Fruit fly (Drosophila melanogaster) whole organism, embryonic: ENCODE data around the gene CG32437.
A peak's percentile ranks its signal among the peaks of the same experiment; 100 is the strongest.

Experiments used
- Asciz ChIP-seq: fragments of 200-800 bp; sonication (Bioruptor generic); optimal IDR thresholded peaks from 2 replicates; lab custom pipeline; 2017; ENCODE audit warnings: missing biosample characterization, mild to moderate bottlenecking, missing genetic modification characterization, missing genetic modification reagents
- Bdp1 ChIP-seq: fragments of 200-800 bp; sonication (Bioruptor generic); optimal IDR thresholded peaks from 3 replicates; lab custom pipeline; 2016; ENCODE audit warnings: missing biosample characterization, missing genetic modification characterization
- CG10267 ChIP-seq: fragments of 200-800 bp; sonication (Bioruptor generic); optimal IDR thresholded peaks from 2 replicates; lab custom pipeline; 2018; ENCODE audit warnings: missing biosample characterization, mild to moderate bottlenecking, missing genetic modification characterization, moderate library complexity
- CG10321 ChIP-seq: fragments of 200-800 bp; sonication (Bioruptor generic); IDR thresholded peaks from 2 replicates; pipeline ENCODE4 v1.3.6; 2022; ENCODE audit warnings: missing biosample characterization, missing genetic modification characterization
- CG10654 ChIP-seq: fragments of 200-800 bp; sonication (Bioruptor generic); optimal IDR thresholded peaks from 2 replicates; lab custom pipeline; 2016; ENCODE audit warnings: missing biosample characterization, missing genetic modification characterization
- CG12236 ChIP-seq: fragments of 200-800 bp; sonication (Bioruptor generic); optimal IDR thresholded peaks from 2 replicates; lab custom pipeline; 2016; ENCODE audit warnings: missing biosample characterization, missing genetic modification characterization
- CG13775 ChIP-seq: fragments of 200-800 bp; sonication (Bioruptor generic); optimal IDR thresholded peaks from 3 replicates; lab custom pipeline; 2017; ENCODE audit warnings: missing biosample characterization, mild to moderate bottlenecking, missing genetic modification characterization
- CG15479 ChIP-seq: fragments of 200-800 bp; sonication (Bioruptor generic); optimal IDR thresholded peaks from 3 replicates; lab custom pipeline; 2019; ENCODE audit warnings: missing biosample characterization, mild to moderate bottlenecking, missing genetic modification characterization, moderate library complexity
- CG1603 ChIP-seq: fragments of 200-800 bp; sonication (Bioruptor generic); optimal IDR thresholded peaks from 2 replicates; lab custom pipeline; 2019; ENCODE audit warnings: missing biosample characterization, mild to moderate bottlenecking, missing genetic modification characterization, moderate library complexity
- CG16779 ChIP-seq: fragments of 200-800 bp; sonication (Bioruptor generic); IDR thresholded peaks from 2 replicates; pipeline ENCODE4 v1.3.6; 2022; ENCODE audit warnings: missing biosample characterization, missing genetic modification characterization
- CG17568 ChIP-seq: fragments of 200-800 bp; sonication (Bioruptor generic); optimal IDR thresholded peaks from 2 replicates; lab custom pipeline; 2018; ENCODE audit warnings: missing biosample characterization, mild to moderate bottlenecking, missing genetic modification characterization, moderate library complexity
- CG18476 ChIP-seq: fragments of 200-800 bp; sonication (Bioruptor generic); optimal IDR thresholded peaks from 2 replicates; lab custom pipeline; 2016; ENCODE audit warnings: missing biosample characterization, mild to moderate bottlenecking, missing genetic modification characterization
- CG18619 ChIP-seq: fragments of 200-800 bp; sonication (Bioruptor generic); optimal IDR thresholded peaks from 3 replicates; lab custom pipeline; 2017; ENCODE audit warnings: missing biosample characterization, mild to moderate bottlenecking, missing genetic modification characterization
- CG2129 ChIP-seq: fragments of 200-800 bp; sonication (Bioruptor generic); IDR thresholded peaks from 2 replicates; pipeline ENCODE4 v1.3.6; 2022; ENCODE audit warnings: missing biosample characterization, missing genetic modification characterization; ENCODE audit not compliant: partially characterized antibody
- CG2712 ChIP-seq: fragments of 200-800 bp; optimal IDR thresholded peaks from 3 replicates; lab custom pipeline; 2019; ENCODE audit warnings: missing biosample characterization, mild to moderate bottlenecking, missing genetic modification characterization, moderate library complexity
- CG30403 ChIP-seq: fragments of 200-800 bp; sonication (Bioruptor generic); optimal IDR thresholded peaks from 3 replicates; lab custom pipeline; 2016; ENCODE audit warnings: missing biosample characterization, missing genetic modification characterization
- CG33557 ChIP-seq: fragments of 200-800 bp; sonication (Bioruptor generic); optimal IDR thresholded peaks from 2 replicates; lab custom pipeline; 2019; ENCODE audit warnings: missing biosample characterization, mild to moderate bottlenecking, missing genetic modification characterization, moderate library complexity
- CG34224 ChIP-seq: fragments of 200-800 bp; sonication (Bioruptor generic); IDR thresholded peaks from 3 replicates; pipeline ENCODE4 v1.3.6; 2022; ENCODE audit warnings: missing biosample characterization, missing genetic modification characterization; ENCODE audit not compliant: partially characterized antibody
- CG43689 ChIP-seq: fragments of 200-800 bp; sonication (Bioruptor generic); IDR thresholded peaks from 2 replicates; pipeline ENCODE4 v1.3.6; 2022; ENCODE audit warnings: missing biosample characterization, missing genetic modification characterization
- CG6175 ChIP-seq: fragments of 200-800 bp; sonication (Bioruptor generic); IDR thresholded peaks from 3 replicates; pipeline ENCODE4 v1.3.6; 2022; ENCODE audit warnings: missing biosample characterization, missing genetic modification characterization
- CG6683 ChIP-seq: fragments of 200-800 bp; sonication (Bioruptor generic); optimal IDR thresholded peaks from 2 replicates; lab custom pipeline; 2017; ENCODE audit warnings: missing biosample characterization, mild to moderate bottlenecking, missing genetic modification characterization, missing genetic modification reagents
- CG7271 ChIP-seq: fragments of 200-800 bp; sonication (Bioruptor generic); optimal IDR thresholded peaks from 2 replicates; lab custom pipeline; 2018; ENCODE audit warnings: missing biosample characterization, mild to moderate bottlenecking, missing genetic modification characterization, moderate library complexity
- CG7786 ChIP-seq: fragments of 200-800 bp; sonication (Bioruptor generic); optimal IDR thresholded peaks from 2 replicates; lab custom pipeline; 2016; ENCODE audit warnings: missing biosample characterization, missing genetic modification characterization
- CG7987 ChIP-seq: fragments of 200-800 bp; sonication (Bioruptor generic); optimal IDR thresholded peaks from 2 replicates; lab custom pipeline; 2018; ENCODE audit warnings: missing biosample characterization, mild to moderate bottlenecking, missing genetic modification characterization, moderate library complexity
- CG9727 ChIP-seq: fragments of 200-800 bp; sonication (Bioruptor generic); optimal IDR thresholded peaks from 3 replicates; lab custom pipeline; 2017; ENCODE audit warnings: missing biosample characterization, mild to moderate bottlenecking, missing genetic modification characterization
- D19B ChIP-seq: fragments of 200-800 bp; sonication (Bioruptor generic); optimal IDR thresholded peaks from 2 replicates; lab custom pipeline; 2017; ENCODE audit warnings: missing biosample characterization, mild to moderate bottlenecking, missing genetic modification characterization
- Dbx ChIP-seq: fragments of 200-800 bp; sonication (Bioruptor generic); IDR thresholded peaks from 3 replicates; pipeline ENCODE4 v1.3.6; 2022; ENCODE audit warnings: missing biosample characterization, missing genetic modification characterization
- Fer2 ChIP-seq: fragments of 200-800 bp; sonication (Bioruptor generic); optimal IDR thresholded peaks from 2 replicates; lab custom pipeline; 2018; ENCODE audit warnings: missing biosample characterization, mild to moderate bottlenecking, missing genetic modification characterization, moderate library complexity
- Hand ChIP-seq: fragments of 200-800 bp; sonication (Bioruptor generic); optimal IDR thresholded peaks from 2 replicates; lab custom pipeline; 2017; ENCODE audit warnings: mild to moderate bottlenecking, missing biosample characterization, missing genetic modification reagents, missing genetic modification characterization
- Hr39 ChIP-seq: fragments of >200 bp; optimal IDR thresholded peaks from 2 replicates; lab custom pipeline; 2017
- Jarid2 ChIP-seq: fragments of 200-800 bp; sonication (Bioruptor generic); optimal IDR thresholded peaks from 3 replicates; lab custom pipeline; 2017; ENCODE audit warnings: mild to moderate bottlenecking, missing biosample characterization, missing genetic modification reagents, missing genetic modification characterization
- Rx ChIP-seq: fragments of 200-800 bp; sonication (Bioruptor generic); IDR thresholded peaks from 2 replicates; pipeline ENCODE4 v1.3.6; 2022; ENCODE audit warnings: missing biosample characterization, missing genetic modification characterization
- abd-A ChIP-seq: fragments of 200-800 bp; sonication (Bioruptor generic); optimal IDR thresholded peaks from 3 replicates; lab custom pipeline; 2019; ENCODE audit warnings: missing biosample characterization, mild to moderate bottlenecking, missing genetic modification characterization, moderate library complexity
- amos ChIP-seq: fragments of 200-800 bp; sonication (Bioruptor generic); IDR thresholded peaks from 2 replicates; pipeline ENCODE4 v1.3.6; 2022; ENCODE audit warnings: missing biosample characterization, missing genetic modification characterization; ENCODE audit not compliant: partially characterized antibody
- croc ChIP-seq: fragments of 200-800 bp; sonication (Bioruptor generic); conservative IDR thresholded peaks from 3 replicates; pipeline ENCODE4 v1.3.6; 2022; ENCODE audit warnings: missing biosample characterization, missing genetic modification characterization
- crol ChIP-seq: fragments of 200-800 bp; sonication (Bioruptor generic); IDR thresholded peaks from 2 replicates; pipeline ENCODE4 v1.3.6; 2022; ENCODE audit warnings: missing biosample characterization, missing genetic modification characterization
- da ChIP-seq: fragments of 200-800 bp; sonication (Bioruptor generic); optimal IDR thresholded peaks from 2 replicates; lab custom pipeline; 2016; ENCODE audit warnings: missing biosample characterization, missing genetic modification characterization
- dati ChIP-seq: fragments of 200-800 bp; sonication (Bioruptor generic); IDR thresholded peaks from 2 replicates; pipeline ENCODE4 v1.3.6; 2022; ENCODE audit warnings: missing biosample characterization, missing genetic modification characterization
- gcm2 ChIP-seq: fragments of 200-800 bp; sonication (Bioruptor generic); optimal IDR thresholded peaks from 2 replicates; lab custom pipeline; 2016; ENCODE audit warnings: missing biosample characterization, missing genetic modification characterization
- h ChIP-seq: fragments of >200 bp; optimal IDR thresholded peaks from 2 replicates; lab custom pipeline; 2017
- her ChIP-seq: fragments of 200-800 bp; sonication (Bioruptor generic); optimal IDR thresholded peaks from 2 replicates; lab custom pipeline; 2016; ENCODE audit warnings: missing biosample characterization, missing genetic modification characterization
- jing ChIP-seq: fragments of 200-800 bp; sonication (Bioruptor generic); optimal IDR thresholded peaks from 2 replicates; lab custom pipeline; 2018; ENCODE audit warnings: missing biosample characterization, mild to moderate bottlenecking, missing genetic modification characterization
- kni ChIP-seq: fragments of 200-800 bp; sonication (Bioruptor generic); optimal IDR thresholded peaks from 3 replicates; lab custom pipeline; 2017; ENCODE audit warnings: mild to moderate bottlenecking, missing biosample characterization, missing genetic modification reagents, missing genetic modification characterization
- knrl ChIP-seq: fragments of 200-800 bp; sonication (Bioruptor generic); IDR thresholded peaks from 3 replicates; pipeline ENCODE4 v1.3.6; 2022; ENCODE audit warnings: missing biosample characterization, missing genetic modification characterization; ENCODE audit not compliant: partially characterized antibody
- lab ChIP-seq: fragments of 200-800 bp; sonication (Bioruptor generic); optimal IDR thresholded peaks from 3 replicates; lab custom pipeline; 2017; ENCODE audit warnings: missing biosample characterization, missing genetic modification characterization, mild to moderate bottlenecking, moderate library complexity, missing genetic modification reagents
- lola ChIP-seq, 3 experiments: fragments of >200 bp in 2 of 3; fragments of 200-800 bp in 1 of 3; sonication (Bioruptor generic) in 1 of 3; optimal IDR thresholded peaks; 2 replicates each; lab custom pipeline; 2017 to 2019; ENCODE audit warnings: missing biosample characterization in 3 of 3, missing genetic modification characterization in 3 of 3, mild to moderate bottlenecking in 1 of 3, moderate library complexity in 1 of 3
- sens ChIP-seq: fragments of 200-800 bp; sonication (Bioruptor generic); peaks from one replicate; lab custom pipeline; 2016; ENCODE audit warnings: missing biosample characterization, missing genetic modification characterization
- sim ChIP-seq: fragments of 200-800 bp; sonication (Bioruptor generic); IDR thresholded peaks from 2 replicates; pipeline ENCODE4 v1.3.6; 2022; ENCODE audit warnings: missing biosample characterization, missing genetic modification characterization
- so ChIP-seq: fragments of 200-800 bp; sonication (Bioruptor generic); IDR thresholded peaks from 3 replicates; pipeline ENCODE4 v1.3.6; 2022; ENCODE audit warnings: missing biosample characterization, missing genetic modification characterization
- ttk ChIP-seq: fragments of 200-800 bp; sonication (Bioruptor generic); IDR thresholded peaks from 2 replicates; pipeline ENCODE4 v2.1.2; 2022; ENCODE audit warnings: missing biosample characterization, missing genetic modification characterization

The CG32437 gene

DNA sequence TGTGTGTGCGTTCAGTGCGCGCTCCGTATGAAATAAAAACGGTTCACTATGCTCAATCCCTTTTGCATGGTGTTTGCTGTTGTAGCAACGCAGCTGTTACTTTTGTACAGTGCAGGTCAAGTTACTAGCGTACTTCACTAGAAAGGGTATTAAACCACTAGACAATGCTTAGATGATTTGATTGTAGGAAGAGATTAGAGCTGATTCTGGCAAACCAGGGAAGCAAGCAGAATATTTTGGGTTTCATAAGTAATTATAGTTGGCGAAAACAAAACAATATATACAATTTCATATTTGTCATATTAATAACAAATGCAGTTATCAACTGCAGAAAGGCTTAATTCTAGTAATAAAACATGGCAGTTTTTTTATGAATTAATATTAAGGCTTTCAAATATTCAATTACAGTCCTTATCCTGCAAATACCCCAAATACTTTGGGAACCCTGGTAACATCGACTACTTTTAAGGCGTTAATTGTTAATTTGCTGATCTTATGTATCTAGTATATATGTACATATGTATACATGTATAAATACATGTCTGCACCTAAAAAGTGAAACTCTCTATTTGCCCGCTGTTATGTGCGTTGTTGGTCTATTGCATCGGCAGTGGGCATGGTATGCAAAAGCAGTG, 10.2 kb upstream of the CG32437 start (continued):
- TF ChIP-seq CG1603 (tag; lab: Kevin White, UChicago) (peak; percentile 60), CG13775 (GFP tag; lab: Kevin White, UChicago) (peak; percentile 47), CG6683 (GFP tag; lab: Kevin White, UChicago) (no peak), Jarid2 (GFP tag; lab: Kevin White, UChicago) (no peak), CG16779 (no peak), so (GFP tag; lab: Robert Waterston, UW) (no peak), CG33557 (GFP tag; lab: Kevin White, UChicago) (no peak), CG10321 (GFP tag; lab: Robert Waterston, UW) (no peak), CG2129 (GFP tag; lab: Robert Waterston, UW) (no peak), jing (GFP tag; lab: Kevin White, UChicago) (no peak), Fer2 (no peak), CG10654 (peak; percentile 50), da (GFP tag; lab: Kevin White, UChicago) (peak; percentile 36), CG30403 (peak; percentile 68), sim (no peak), h (lab: Kevin White, UChicago) (no peak), lab (GFP tag; lab: Kevin White, UChicago) (peak; percentile 42), amos (no peak), CG9727 (peak; percentile 58), Bdp1 (peak; percentile 20), CG7271 (tag; lab: Kevin White, UChicago) (no peak), CG7987 (GFP tag; lab: Kevin White, UChicago) (no peak), Hand (GFP tag; lab: Kevin White, UChicago) (no peak), Hr39 (lab: Kevin White, UChicago) (no peak), Asciz (GFP tag; lab: Kevin White, UChicago) (peak; percentile 74), Dbx (GFP tag; lab: Robert Waterston, UW) (no peak), CG17568 (no peak), CG6175 (GFP tag; lab: Robert Waterston, UW) (no peak), ttk (GFP tag; lab: Robert Waterston, UW) (peak; percentile 45; the same call in 1 of the 2 replicates), croc (no peak), her (GFP tag; lab: Kevin White, UChicago) (peak; percentile 35), lola (GFP tag; optimal IDR thresholded peaks at IDR 0.05; lab: Kevin White, UChicago) (peak in 1 of 3 experiments; percentile 57), dati (GFP tag; lab: Robert Waterston, UW) (no peak), gcm2 (no peak), knrl (GFP tag; lab: Robert Waterston, UW) (no peak), CG43689 (GFP tag; lab: Robert Waterston, UW) (0 out of 2 replicates have a peak, but pooled peaks have one; percentile 12), crol (no peak), kni (GFP tag; lab: Kevin White, UChicago) (no peak), CG18476 (peak; percentile 28), D19B (no peak), CG18619 (peak; percentile 41), abd-A (tag; lab: Kevin White, UChicago) (no peak), CG7786 (GFP tag; lab: Kevin White, UChicago) (no peak), CG2712 (peak; percentile 34), CG15479 (GFP tag; lab: Kevin White, UChicago) (no peak), CG12236 (GFP tag; lab: Kevin White, UChicago) (no peak), CG10267 (tag; lab: Kevin White, UChicago) (peak; percentile 47), CG34224 (GFP tag; lab: Robert Waterston, UW) (no peak), sens (peak; percentile 90), Rx (GFP tag; lab: Robert Waterston, UW) (peak; percentile 37; the same call in 1 of the 2 replicates)
